Fruit fly (Drosophila melanogaster) whole organism, embryonic: ENCODE results near the gene dgt2.

Source experiments
- Adf1 ChIP-seq: fragments of 200-800 bp; sonication (Bioruptor generic); IDR thresholded peaks from 2 replicates; pipeline ENCODE4 v1.3.6; 2022; ENCODE audit warnings: missing biosample characterization, missing genetic modification characterization
- Aef1 ChIP-seq: fragments of 200-800 bp; sonication (Bioruptor generic); IDR thresholded peaks from 3 replicates; pipeline ENCODE4 v1.3.6; 2022; ENCODE audit warnings: missing biosample characterization, missing genetic modification characterization
- BtbVII ChIP-seq: fragments of 200-800 bp; sonication (Bioruptor generic); optimal IDR thresholded peaks from 3 replicates; lab custom pipeline; 2017; ENCODE audit warnings: missing biosample characterization, mild to moderate bottlenecking, missing genetic modification characterization
- CG10565 ChIP-seq: fragments of 200-800 bp; sonication (Bioruptor generic); optimal IDR thresholded peaks from 3 replicates; lab custom pipeline; 2016; ENCODE audit warnings: missing biosample characterization, mild to moderate bottlenecking, missing genetic modification characterization
- CG11560 ChIP-seq: fragments of 200-800 bp; sonication (Bioruptor generic); IDR thresholded peaks from 3 replicates; pipeline ENCODE4 v1.3.6; 2022; ENCODE audit warnings: missing biosample characterization, missing genetic modification characterization
- CG12744 ChIP-seq: fragments of 200-800 bp; sonication (Bioruptor generic); optimal IDR thresholded peaks from 2 replicates; lab custom pipeline; 2016; ENCODE audit warnings: missing biosample characterization, missing genetic modification characterization
- CG15073 ChIP-seq: fragments of 200-800 bp; sonication (Bioruptor generic); optimal IDR thresholded peaks from 2 replicates; lab custom pipeline; 2016; ENCODE audit warnings: missing biosample characterization, missing genetic modification characterization
- CG18011 ChIP-seq: fragments of 200-800 bp; sonication (Bioruptor generic); optimal IDR thresholded peaks from 2 replicates; lab custom pipeline; 2017; ENCODE audit warnings: missing biosample characterization, missing genetic modification characterization, mild to moderate bottlenecking, moderate library complexity, missing genotype
- CG18476 ChIP-seq: fragments of 200-800 bp; sonication (Bioruptor generic); optimal IDR thresholded peaks from 2 replicates; lab custom pipeline; 2016; ENCODE audit warnings: missing biosample characterization, mild to moderate bottlenecking, missing genetic modification characterization
- CG18599 ChIP-seq: fragments of 200-800 bp; sonication (Bioruptor generic); optimal IDR thresholded peaks from 3 replicates; lab custom pipeline; 2017; ENCODE audit warnings: missing biosample characterization, missing genetic modification characterization, mild to moderate bottlenecking, moderate library complexity, missing genetic modification reagents
- CG2116 ChIP-seq: fragments of 200-800 bp; sonication (Bioruptor generic); optimal IDR thresholded peaks from 3 replicates; lab custom pipeline; 2018; ENCODE audit warnings: missing biosample characterization, mild to moderate bottlenecking, missing genetic modification characterization
- CG2678 ChIP-seq: fragments of 200-800 bp; sonication (Bioruptor generic); optimal IDR thresholded peaks from 3 replicates; lab custom pipeline; 2019; ENCODE audit warnings: missing biosample characterization, mild to moderate bottlenecking, missing genetic modification characterization, moderate library complexity
- CG33213 ChIP-seq: fragments of 200-800 bp; sonication (Bioruptor generic); optimal IDR thresholded peaks from 3 replicates; lab custom pipeline; 2016; ENCODE audit warnings: missing biosample characterization, missing genetic modification characterization
- CG4282 ChIP-seq: fragments of 200-800 bp; sonication (Bioruptor generic); optimal IDR thresholded peaks from 2 replicates; lab custom pipeline; 2016; ENCODE audit warnings: missing biosample characterization, missing genetic modification characterization
- CG5180 ChIP-seq: fragments of 200-800 bp; sonication (Bioruptor generic); optimal IDR thresholded peaks from 3 replicates; lab custom pipeline; 2017; ENCODE audit warnings: missing biosample characterization, missing genetic modification characterization, mild to moderate bottlenecking, moderate library complexity, missing genetic modification reagents
- CG6813 ChIP-seq: fragments of 200-800 bp; sonication (Bioruptor generic); optimal IDR thresholded peaks from 2 replicates; lab custom pipeline; 2017; ENCODE audit warnings: missing biosample characterization, missing genetic modification characterization, mild to moderate bottlenecking, moderate library complexity, missing genetic modification reagents
- CG7357 ChIP-seq: fragments of 200-800 bp; sonication (Bioruptor generic); IDR thresholded peaks from 3 replicates; pipeline ENCODE4 v1.3.6; 2022; ENCODE audit warnings: missing biosample characterization, missing genetic modification characterization
- CG7372 ChIP-seq: fragments of 200-800 bp; sonication (Bioruptor generic); IDR thresholded peaks from 2 replicates; pipeline ENCODE4 v1.3.6; 2022; ENCODE audit warnings: missing biosample characterization, missing genetic modification characterization
- CG7745 ChIP-seq: fragments of 200-800 bp; sonication (Bioruptor generic); optimal IDR thresholded peaks from 2 replicates; lab custom pipeline; 2018; ENCODE audit warnings: missing biosample characterization, mild to moderate bottlenecking, missing genetic modification characterization, moderate library complexity
- CG8924 ChIP-seq: fragments of 200-800 bp; optimal IDR thresholded peaks from 3 replicates; lab custom pipeline; 2019; ENCODE audit warnings: missing biosample characterization, mild to moderate bottlenecking, missing genetic modification characterization, moderate library complexity
- Dref ChIP-seq: fragments of 200-800 bp; sonication (Bioruptor generic); IDR thresholded peaks from 2 replicates; pipeline ENCODE4 v1.3.6; 2022; ENCODE audit warnings: missing biosample characterization, missing genetic modification characterization
- Ets65A ChIP-seq: fragments of 200-800 bp; sonication (Bioruptor generic); peaks from one replicate; lab custom pipeline; 2016; ENCODE audit warnings: missing biosample characterization, missing genetic modification characterization
- HHEX ChIP-seq: fragments of 200-800 bp; sonication (Bioruptor generic); optimal IDR thresholded peaks from 3 replicates; lab custom pipeline; 2017; ENCODE audit warnings: missing biosample characterization, mild to moderate bottlenecking, missing genetic modification characterization, missing genetic modification reagents
- Hr78 ChIP-seq, 2 experiments: fragments of 200-800 bp in 1 of 2; fragments of >200 bp in 1 of 2; sonication (Bioruptor generic) in 1 of 2; optimal IDR thresholded peaks; 2 replicates each; lab custom pipeline; 2017 to 2019; ENCODE audit warnings: missing biosample characterization in 2 of 2, missing genetic modification characterization in 2 of 2, mild to moderate bottlenecking in 1 of 2, moderate library complexity in 1 of 2
- MBD-R2 ChIP-seq: fragments of 200-800 bp; sonication (Bioruptor generic); IDR thresholded peaks from 2 replicates; pipeline ENCODE4 v1.3.6; 2022; ENCODE audit warnings: missing biosample characterization, missing genetic modification characterization
- Neu2 ChIP-seq: fragments of 200-800 bp; sonication (Bioruptor generic); optimal IDR thresholded peaks from 3 replicates; lab custom pipeline; 2016; ENCODE audit warnings: missing biosample characterization, missing genetic modification characterization, borderline replicate concordance
- Nf-YB ChIP-seq: fragments of 200-800 bp; sonication (Bioruptor generic); optimal IDR thresholded peaks from 3 replicates; lab custom pipeline; 2019; ENCODE audit warnings: missing biosample characterization, mild to moderate bottlenecking, missing genetic modification characterization, moderate library complexity
- Oli ChIP-seq: fragments of 200-800 bp; sonication (Bioruptor generic); optimal IDR thresholded peaks from 2 replicates; lab custom pipeline; 2018; ENCODE audit warnings: missing biosample characterization, mild to moderate bottlenecking, missing genetic modification characterization, moderate library complexity
- Scr ChIP-seq: fragments of 200-800 bp; sonication (Bioruptor generic); IDR thresholded peaks from 2 replicates; pipeline ENCODE4 v1.3.6; 2022; ENCODE audit warnings: missing biosample characterization, missing genetic modification characterization; ENCODE audit not compliant: partially characterized antibody
- abd-A ChIP-seq: fragments of 200-800 bp; sonication (Bioruptor generic); optimal IDR thresholded peaks from 3 replicates; lab custom pipeline; 2019; ENCODE audit warnings: missing biosample characterization, mild to moderate bottlenecking, missing genetic modification characterization, moderate library complexity
- ara ChIP-seq: fragments of 200-800 bp; sonication (Bioruptor generic); IDR thresholded peaks from 2 replicates; pipeline ENCODE4 v1.3.6; 2022; ENCODE audit warnings: missing biosample characterization, missing genetic modification characterization
- crp ChIP-seq, 2 experiments: fragments of 200-800 bp; sonication (Bioruptor generic); optimal IDR thresholded peaks; 2 replicates in 1 of 2; 3 replicates in 1 of 2; lab custom pipeline; 2017; ENCODE audit warnings: missing biosample characterization in 2 of 2, missing genetic modification characterization in 2 of 2, mild to moderate bottlenecking in 1 of 2, moderate library complexity in 1 of 2
- dpn ChIP-seq, 2 experiments: fragments of 200-800 bp; sonication (Bioruptor generic); optimal IDR thresholded peaks; 3 replicates each; lab custom pipeline; 2016; ENCODE audit warnings: missing biosample characterization in 2 of 2, missing genetic modification characterization in 2 of 2
- fd3F ChIP-seq: fragments of 200-800 bp; sonication (Bioruptor generic); optimal IDR thresholded peaks from 2 replicates; lab custom pipeline; 2018; ENCODE audit warnings: missing biosample characterization, mild to moderate bottlenecking, missing genetic modification characterization, moderate library complexity
- fru ChIP-seq: fragments of >200 bp; optimal IDR thresholded peaks from 2 replicates; lab custom pipeline; 2017
- grn ChIP-seq: fragments of 200-800 bp; sonication (Bioruptor generic); optimal IDR thresholded peaks from 3 replicates; lab custom pipeline; 2017; ENCODE audit warnings: missing biosample characterization, missing genetic modification characterization
- ham ChIP-seq: fragments of 200-800 bp; sonication (Bioruptor generic); IDR thresholded peaks from 2 replicates; pipeline ENCODE4 v1.3.6; 2022; ENCODE audit warnings: missing biosample characterization, missing genetic modification characterization
- jigr1 ChIP-seq: fragments of 200-800 bp; sonication (Bioruptor generic); IDR thresholded peaks from 3 replicates; pipeline ENCODE4 v1.3.6; 2022; ENCODE audit warnings: missing biosample characterization, missing genetic modification characterization
- klu ChIP-seq: fragments of 200-800 bp; sonication (Bioruptor generic); IDR thresholded peaks from 2 replicates; pipeline ENCODE4 v1.3.6; 2022; ENCODE audit warnings: missing biosample characterization, missing genetic modification characterization
- lbe ChIP-seq: fragments of 200-800 bp; sonication (Bioruptor generic); optimal IDR thresholded peaks from 2 replicates; lab custom pipeline; 2016; ENCODE audit warnings: missing biosample characterization, mild to moderate bottlenecking, missing genetic modification characterization
- mld ChIP-seq: fragments of 200-800 bp; sonication (Bioruptor generic); IDR thresholded peaks from 3 replicates; pipeline ENCODE4 v1.3.6; 2022; ENCODE audit warnings: missing biosample characterization, missing genetic modification characterization; ENCODE audit not compliant: partially characterized antibody
- nau ChIP-seq: fragments of 200-800 bp; sonication (Bioruptor generic); optimal IDR thresholded peaks from 3 replicates; lab custom pipeline; 2017; ENCODE audit warnings: missing biosample characterization, mild to moderate bottlenecking, missing genetic modification characterization, missing genetic modification reagents
- nmo ChIP-seq: fragments of 200-800 bp; sonication (Bioruptor generic); optimal IDR thresholded peaks from 2 replicates; lab custom pipeline; 2018; ENCODE audit warnings: missing biosample characterization, mild to moderate bottlenecking, missing genetic modification characterization, moderate library complexity
- org-1 ChIP-seq: fragments of 200-800 bp; sonication (Bioruptor generic); optimal IDR thresholded peaks from 2 replicates; lab custom pipeline; 2017; ENCODE audit warnings: missing biosample characterization, missing genetic modification characterization
- ranshi ChIP-seq: fragments of 200-800 bp; sonication (Bioruptor generic); IDR thresholded peaks from 2 replicates; pipeline ENCODE4 v1.3.6; 2022; ENCODE audit warnings: missing biosample characterization, missing genetic modification characterization
- row ChIP-seq: fragments of 200-800 bp; sonication (Bioruptor generic); IDR thresholded peaks from 3 replicates; pipeline ENCODE4 v1.3.6; 2022; ENCODE audit warnings: missing biosample characterization, missing genetic modification characterization
- salm ChIP-seq: fragments of 200-800 bp; sonication (Bioruptor generic); optimal IDR thresholded peaks from 2 replicates; lab custom pipeline; 2018; ENCODE audit warnings: missing biosample characterization, mild to moderate bottlenecking, missing genetic modification characterization
- shn ChIP-seq: fragments of 200-800 bp; sonication (Bioruptor generic); optimal IDR thresholded peaks from 3 replicates; lab custom pipeline; 2016; ENCODE audit warnings: missing biosample characterization, missing genetic modification characterization
- zen ChIP-seq: fragments of 200-800 bp; sonication (Bioruptor generic); optimal IDR thresholded peaks from 3 replicates; lab custom pipeline; 2018; ENCODE audit warnings: missing biosample characterization, mild to moderate bottlenecking, missing genetic modification characterization, moderate library complexity
- zf30C ChIP-seq: fragments of 200-800 bp; sonication (Bioruptor generic); optimal IDR thresholded peaks from 3 replicates; lab custom pipeline; 2018; ENCODE audit warnings: missing biosample characterization, mild to moderate bottlenecking, missing genetic modification characterization

The dgt2 gene

DNA sequence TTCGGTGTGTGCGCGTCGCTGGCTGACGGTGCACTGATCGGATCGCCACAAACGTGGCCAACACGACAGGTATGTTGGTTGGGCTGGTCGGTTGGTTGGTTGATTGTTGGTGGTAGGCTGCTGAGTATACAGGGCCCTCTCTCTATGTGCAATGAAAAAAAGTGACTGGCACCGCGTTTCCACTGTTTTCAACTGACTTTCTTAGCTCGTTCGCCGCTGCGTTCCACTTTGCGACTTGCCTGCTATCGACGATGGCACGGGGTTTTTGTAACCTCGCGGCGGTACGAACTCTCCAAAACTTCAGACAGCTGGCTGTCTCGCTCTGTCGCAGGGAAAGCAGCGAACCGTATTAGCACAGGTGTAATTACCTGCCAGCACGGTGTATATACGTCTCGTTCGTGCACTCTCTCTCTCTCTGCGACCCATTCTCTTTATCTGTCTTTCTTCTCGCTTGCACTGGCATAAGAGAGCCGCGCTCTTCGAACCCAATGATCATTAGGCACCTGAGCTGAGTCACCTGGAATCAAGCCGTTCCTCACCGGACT lies 18.8 kb upstream of the dgt2 start (continued):
- TF ChIP-seq zf30C (GFP tag; lab: Kevin White, UChicago): no peak
- no peak for TF ChIP-seq Neu2 (GFP tag; lab: Kevin White, UChicago)
- TF ChIP-seq dpn (GFP tag; optimal IDR thresholded peaks at IDR 0.05; lab: Kevin White, UChicago): peak in 1 of 2 experiments; percentile 2
- TF ChIP-seq Adf1: peak; percentile 25; the same call in 1 of the 2 replicates
- TF ChIP-seq fru (lab: Kevin White, UChicago): no peak
- TF ChIP-seq ranshi (GFP tag; lab: Robert Waterston, UW): no peak
- TF ChIP-seq row (GFP tag; lab: Robert Waterston, UW): peak; percentile 40; the same call in 2 of the 3 replicates
- no peak for TF ChIP-seq ara (GFP tag; lab: Robert Waterston, UW)
- no peak for TF ChIP-seq CG18476
- TF ChIP-seq Scr (GFP tag; lab: Robert Waterston, UW): peak; percentile 45
- TF ChIP-seq CG6813 (GFP tag; lab: Kevin White, UChicago): no peak
- TF ChIP-seq fd3F (GFP tag; lab: Kevin White, UChicago): no peak
- TF ChIP-seq CG4282 (GFP tag; lab: Kevin White, UChicago): no peak
- peak; percentile 22 for TF ChIP-seq org-1 (GFP tag; lab: Kevin White, UChicago)
- TF ChIP-seq CG7745 (tag; lab: Kevin White, UChicago): no peak
- peak; percentile 77 for TF ChIP-seq grn (GFP tag; lab: Kevin White, UChicago)
- no peak for TF ChIP-seq klu
- TF ChIP-seq CG12744 (GFP tag; lab: Kevin White, UChicago): no peak
- TF ChIP-seq lbe (GFP tag; lab: Kevin White, UChicago): peak; percentile 49
- TF ChIP-seq nmo (GFP tag; lab: Kevin White, UChicago): peak; percentile 7
- peak; percentile 23 for TF ChIP-seq HHEX (GFP tag; lab: Kevin White, UChicago)
- peak; percentile 64 for TF ChIP-seq abd-A (tag; lab: Kevin White, UChicago)
- TF ChIP-seq nau: no peak
- TF ChIP-seq CG33213 (GFP tag; lab: Kevin White, UChicago): no peak
- no peak for TF ChIP-seq mld
- no peak for TF ChIP-seq ham (GFP tag; lab: Robert Waterston, UW)
- TF ChIP-seq Hr78 (GFP tag; optimal IDR thresholded peaks at IDR 0.05; lab: Kevin White, UChicago): peak in 1 of 2 experiments; percentile 50
- TF ChIP-seq shn (GFP tag; lab: Kevin White, UChicago): no peak
- TF ChIP-seq CG18599 (GFP tag; lab: Kevin White, UChicago): peak; percentile 40
- no peak for TF ChIP-seq Aef1
- TF ChIP-seq Nf-YB (GFP tag; lab: Kevin White, UChicago): peak; percentile 53
- TF ChIP-seq CG7357 (GFP tag; lab: Robert Waterston, UW): no peak
- TF ChIP-seq zen: peak; percentile 87
- no peak for TF ChIP-seq CG15073 (GFP tag; lab: Kevin White, UChicago)
- TF ChIP-seq Ets65A (GFP tag; lab: Kevin White, UChicago): no peak
- TF ChIP-seq CG2678: peak; percentile 19
- TF ChIP-seq jigr1: no peak
- TF ChIP-seq CG18011 (GFP tag; lab: Kevin White, UChicago): no peak
- TF ChIP-seq CG10565 (GFP tag; lab: Kevin White, UChicago): no peak
- no peak for TF ChIP-seq CG2116
- no peak for TF ChIP-seq Dref (GFP tag; lab: Robert Waterston, UW)
- TF ChIP-seq Oli (tag; lab: Kevin White, UChicago): peak; percentile 14
- peak; percentile 97 for TF ChIP-seq CG5180
- TF ChIP-seq CG11560 (tag; lab: Robert Waterston, UW): no peak
- TF ChIP-seq crp (GFP tag; optimal IDR thresholded peaks at IDR 0.05; lab: Kevin White, UChicago): no peak
- TF ChIP-seq CG8924: peak; percentile 47
- no peak for TF ChIP-seq salm (tag; lab: Kevin White, UChicago)
- no peak for TF ChIP-seq CG7372 (GFP tag; lab: Robert Waterston, UW)
- TF ChIP-seq BtbVII: no peak
- TF ChIP-seq MBD-R2 (GFP tag; lab: Robert Waterston, UW): 0 out of 2 replicates have a peak, but pooled peaks have one; percentile 10
